Worm (Caenorhabditis elegans): Measurements from ENCODE around the gene cuc-1.

Gene cuc-1

DNA sequence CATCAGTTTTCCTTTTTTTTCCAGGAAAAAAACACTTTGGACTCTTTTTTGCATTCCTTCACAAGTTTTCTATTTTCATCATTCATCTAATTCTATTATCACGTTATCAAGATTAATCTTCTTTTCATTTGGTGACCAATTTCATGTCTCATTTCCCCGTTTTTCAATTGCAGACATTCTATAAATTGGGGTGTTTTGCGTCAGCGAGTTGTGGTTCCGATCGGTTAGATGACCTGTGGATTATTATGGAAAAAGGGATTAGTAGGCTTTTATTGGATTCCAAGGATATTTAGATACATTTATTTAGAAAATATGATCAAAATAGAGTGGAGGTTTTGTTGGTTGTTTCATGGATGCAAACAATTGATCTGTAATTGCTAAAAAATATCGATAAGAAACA is 25.9 kb downstream of the cuc-1 start:
- no peak for TF ChIP-seq nhr-77 (tag; optimal IDR thresholded peaks at IDR 0.05)
- TF ChIP-seq elt-3 (tag; optimal IDR thresholded peaks at IDR 0.05) = no peak
- no peak for TF ChIP-seq fkh-2 (tag; optimal IDR thresholded peaks at IDR 0.05)
- TF ChIP-seq elt-2 (tag; optimal IDR thresholded peaks at IDR 0.05) = no peak
- TF ChIP-seq eor-1 (tag; optimal IDR thresholded peaks at IDR 0.05) = no peak

ce11 chrIII:7832473-7832872 is 28.3 kb downstream of the cuc-1 start:
- TF ChIP-seq skn-1 (tag; optimal IDR thresholded peaks at IDR 0.05) = no peak

DNA sequence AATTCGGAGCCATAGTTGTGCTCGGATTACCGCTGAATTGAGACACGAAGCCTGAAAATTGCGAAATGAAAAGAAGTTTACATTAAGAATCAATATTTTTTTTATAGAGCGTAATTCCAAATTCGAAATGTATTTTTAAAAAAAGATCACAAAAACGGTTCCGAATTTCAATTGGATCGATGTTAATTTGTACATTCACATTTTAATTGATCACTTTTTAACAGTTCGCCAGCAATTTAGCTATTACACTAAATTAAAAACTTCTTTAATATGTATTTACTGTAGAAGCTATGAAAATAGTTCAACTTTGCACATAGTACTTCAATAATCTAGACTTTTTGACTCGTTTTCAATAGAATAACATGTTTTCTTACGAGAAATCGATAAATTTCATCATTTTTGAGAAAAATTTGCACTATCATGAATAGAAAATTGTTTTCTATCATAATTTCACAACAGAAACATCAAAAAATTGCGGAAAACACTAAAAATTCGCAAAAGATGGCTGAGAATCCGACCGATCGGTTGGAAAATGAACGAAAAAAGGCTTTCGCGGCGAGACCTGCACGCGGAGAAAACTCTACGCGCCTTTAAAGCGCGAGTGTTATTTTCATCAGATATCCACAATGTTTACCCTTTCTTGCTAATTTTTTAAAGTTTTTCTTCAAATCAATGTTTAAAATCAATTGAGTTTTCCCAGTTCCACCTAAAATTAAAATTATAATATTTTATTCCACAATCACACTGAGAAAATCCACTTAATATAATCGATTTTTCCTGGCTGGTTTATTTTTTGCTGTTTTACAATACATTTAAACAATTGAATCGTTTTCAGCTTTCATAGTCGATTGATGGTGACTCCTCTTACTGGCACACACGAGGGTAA is 32.0 kb downstream of the cuc-1 start, which contains the start of the genes egl-45 and kcmf-1:
Gene egl-45, minus strand, starts transcription at position 51 of the 886 bp plus-strand sequence.
Gene kcmf-1, plus strand, starts transcription at position 836 of the 886 bp plus-strand sequence.
- TF ChIP-seq nhr-25 (tag; optimal IDR thresholded peaks at IDR 0.05) (peak; percentile 21), egl-5 (tag; optimal IDR thresholded peaks at IDR 0.05) (peak; percentile 97), ceh-82 (tag; optimal IDR thresholded peaks at IDR 0.05) (no peak), nhr-23 (tag; optimal IDR thresholded peaks at IDR 0.05) (peak; percentile 6), lin-15B (tag; optimal IDR thresholded peaks at IDR 0.05) (peak; percentile 42), nhr-12 (tag; optimal IDR thresholded peaks at IDR 0.05) (no peak), ceh-16 (tag; optimal IDR thresholded peaks at IDR 0.05) (no peak), pha-4 (tag; optimal IDR thresholded peaks at IDR 0.05) (peak; percentile 71), nfya-1 (tag; optimal IDR thresholded peaks at IDR 0.05; ENCODE audit: insufficient read depth) (peak; percentile 57)

DNA sequence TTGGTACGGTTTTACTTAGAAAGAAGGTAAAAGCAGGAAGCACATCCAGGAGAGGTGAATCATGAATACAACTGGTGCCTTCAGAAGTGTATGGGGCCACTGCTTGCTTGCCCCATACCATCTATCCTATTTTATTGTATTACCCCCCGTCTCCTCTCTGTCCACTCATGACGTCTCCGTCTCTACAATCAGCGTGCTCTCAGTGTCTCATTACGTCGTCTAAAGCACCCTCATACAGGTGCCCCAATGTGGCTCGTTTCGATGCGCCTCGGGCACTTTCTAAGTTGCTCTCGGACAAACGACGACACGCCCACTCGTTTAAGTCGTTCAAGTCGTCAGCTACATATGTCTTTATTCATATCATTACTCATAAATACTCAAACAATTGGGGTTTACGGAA is 36.7 kb downstream of the cuc-1 start:
- no peak for TF ChIP-seq nhr-25 (tag; optimal IDR thresholded peaks at IDR 0.05)
- TF ChIP-seq egl-5 (tag; optimal IDR thresholded peaks at IDR 0.05) = peak; percentile 100
- no peak for TF ChIP-seq fos-1 (tag; optimal IDR thresholded peaks at IDR 0.05)
- TF ChIP-seq jun-1 (tag; optimal IDR thresholded peaks at IDR 0.05) = no peak
- TF ChIP-seq nhr-67 (tag; optimal IDR thresholded peaks at IDR 0.05) = no peak

DNA sequence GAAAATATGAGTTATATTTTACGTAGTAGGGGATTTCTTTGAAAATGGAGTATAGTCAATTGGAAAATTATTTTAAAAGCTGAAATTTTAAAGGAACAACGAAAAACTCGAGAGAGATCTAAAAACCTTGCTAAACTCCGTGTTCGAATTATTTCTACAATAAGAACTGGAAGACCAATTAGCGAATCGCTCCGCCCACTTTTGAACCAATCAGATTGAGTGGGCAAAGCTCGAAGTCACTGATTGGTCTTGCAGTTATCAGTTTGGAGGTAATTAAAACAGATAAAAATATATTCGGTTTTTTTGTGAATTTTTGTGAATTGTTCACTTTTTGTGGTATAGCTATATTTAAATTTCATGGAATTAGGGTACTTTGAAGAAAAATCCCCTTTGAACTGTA is 37.5 kb downstream of the cuc-1 start:
- TF ChIP-seq snpc-4 (tag; optimal IDR thresholded peaks at IDR 0.05) (no peak), pha-4 (tag; optimal IDR thresholded peaks at IDR 0.05) (no peak), nfya-1 (tag; optimal IDR thresholded peaks at IDR 0.05; ENCODE audit: insufficient read depth) (peak; percentile 98), ceh-82 (tag; optimal IDR thresholded peaks at IDR 0.05) (no peak), skn-1 (tag; optimal IDR thresholded peaks at IDR 0.05) (no peak)

ce11 chrIII:7819866-7820265 is 40.9 kb downstream of the cuc-1 start:
- TF ChIP-seq nfya-1 (tag; optimal IDR thresholded peaks at IDR 0.05; ENCODE audit: insufficient read depth) = peak; percentile 69
- no peak for TF ChIP-seq nhr-25 (tag; optimal IDR thresholded peaks at IDR 0.05)
- TF ChIP-seq egl-5 (tag; optimal IDR thresholded peaks at IDR 0.05) = peak; percentile 100
- no peak for TF ChIP-seq fkh-10 (GFP tag; optimal IDR thresholded peaks at IDR 0.05)

- TF ChIP-seq tbx-2 (tag; optimal IDR thresholded peaks at IDR 0.05) = no peak
- TF ChIP-seq ceh-9 (tag; optimal IDR thresholded peaks at IDR 0.05) = no peak
- no peak for TF ChIP-seq nhr-25 (tag; optimal IDR thresholded peaks at IDR 0.05)
- peak; percentile 100 for TF ChIP-seq egl-5 (tag; optimal IDR thresholded peaks at IDR 0.05)
Measured at ce11 chrIII:7818965-7819364, 41.8 kb downstream of the cuc-1 start.

DNA sequence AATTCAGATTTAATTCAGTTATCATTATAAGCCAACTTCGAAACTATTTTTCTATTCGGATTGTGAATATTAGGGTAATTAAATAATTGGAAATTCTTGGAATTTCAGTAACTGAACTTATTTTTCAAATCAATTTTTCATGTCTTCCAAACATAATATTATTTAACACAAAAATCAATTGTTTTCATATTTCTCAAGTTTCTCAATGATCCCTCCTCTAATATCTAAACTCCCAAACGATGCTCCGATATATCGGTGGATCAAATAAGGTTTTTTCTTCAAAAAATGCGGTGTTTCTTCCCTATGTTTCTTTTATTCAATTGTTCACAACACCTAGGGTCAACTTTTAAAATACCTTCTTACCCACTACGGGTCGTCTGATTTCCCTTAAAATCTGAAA is 44.3 kb downstream of the cuc-1 start:
- TF ChIP-seq skn-1 (tag; optimal IDR thresholded peaks at IDR 0.05) (peak; percentile 100), elt-2 (tag; optimal IDR thresholded peaks at IDR 0.05) (no peak), R02D3.7 (tag; optimal IDR thresholded peaks at IDR 0.05) (no peak), nhr-23 (tag; optimal IDR thresholded peaks at IDR 0.05) (peak; percentile 100), jun-1 (tag; optimal IDR thresholded peaks at IDR 0.05) (no peak), ZK546.5 (tag; optimal IDR thresholded peaks at IDR 0.05) (no peak), nhr-237 (tag; optimal IDR thresholded peaks at IDR 0.05) (no peak), elt-3 (tag; optimal IDR thresholded peaks at IDR 0.05) (no peak), sea-2 (GFP tag; optimal IDR thresholded peaks at IDR 0.05) (no peak), ztf-4 (tag; optimal IDR thresholded peaks at IDR 0.05) (no peak)

All from whole organism, L3 larva.